Worm (Caenorhabditis elegans): ENCODE measurements around the gene hsd-2.

DNA sequence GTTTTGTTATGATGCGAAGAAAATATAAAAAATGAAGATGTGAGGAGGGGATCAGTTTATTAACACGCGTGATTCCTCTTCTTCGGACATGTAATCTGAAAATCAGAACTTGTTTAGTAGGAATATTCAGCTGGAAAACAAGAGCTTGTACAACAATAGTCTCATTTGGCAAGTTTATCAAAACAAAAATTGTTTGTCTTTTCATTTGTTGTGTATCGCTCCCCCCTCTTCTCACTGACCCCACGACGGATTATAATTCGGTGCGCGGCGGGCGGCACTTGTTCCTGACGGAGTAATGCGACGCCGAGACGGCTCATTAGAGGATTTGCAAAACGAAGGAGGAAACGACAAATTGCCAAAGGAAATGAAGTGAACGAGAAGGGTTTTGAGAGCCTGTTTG lies 28.8 kb downstream of the hsd-2 start, which contains the start of gene ZC449.4:
- TF ChIP-seq lin-13 (GFP tag; optimal IDR thresholded peaks at IDR 0.05) (no peak), daf-8 (GFP tag; IDR thresholded peaks at IDR 0.05) (no peak), lir-3 (tag; optimal IDR thresholded peaks at IDR 0.05) (no peak), F37D6.2 (tag; optimal IDR thresholded peaks at IDR 0.05) (no peak), jun-1 (tag; optimal IDR thresholded peaks at IDR 0.05) (no peak), mdl-1 (tag; optimal IDR thresholded peaks at IDR 0.05) (no peak), nhr-10 (tag; optimal IDR thresholded peaks at IDR 0.05) (no peak), pqm-1 (tag; optimal IDR thresholded peaks at IDR 0.05) (no peak), lsy-2 (tag; optimal IDR thresholded peaks at IDR 0.05) (no peak), aly-2 (tag; optimal IDR thresholded peaks at IDR 0.05) (no peak), lin-39 (tag; optimal IDR thresholded peaks at IDR 0.05) (no peak)
